Fruit fly (Drosophila melanogaster) whole organism, embryonic: ENCODE results near the gene lectin-21Ca.
A peak's percentile ranks its signal among the peaks of the same experiment; 100 is the strongest.

Source experiments
- BtbVII ChIP-seq: fragments of 200-800 bp; sonication (Bioruptor generic); optimal IDR thresholded peaks from 3 replicates; lab custom pipeline; 2017; ENCODE audit warnings: missing biosample characterization, mild to moderate bottlenecking, missing genetic modification characterization
- C15 ChIP-seq: fragments of 200-800 bp; sonication (Bioruptor generic); IDR thresholded peaks from 3 replicates; pipeline ENCODE4 v1.3.6; 2022; ENCODE audit warnings: missing biosample characterization, missing genetic modification characterization
- CG12219 ChIP-seq: fragments of 200-800 bp; sonication (Bioruptor generic); optimal IDR thresholded peaks from 3 replicates; lab custom pipeline; 2018; ENCODE audit warnings: missing biosample characterization, mild to moderate bottlenecking, missing genetic modification characterization
- CG1529 ChIP-seq: fragments of 200-800 bp; sonication (Bioruptor generic); optimal IDR thresholded peaks from 3 replicates; lab custom pipeline; 2018; ENCODE audit warnings: missing biosample characterization, missing genetic modification characterization
- CG17359 ChIP-seq: fragments of 200-800 bp; sonication (Bioruptor generic); optimal IDR thresholded peaks from 3 replicates; lab custom pipeline; 2018; ENCODE audit warnings: missing biosample characterization, mild to moderate bottlenecking, missing genetic modification characterization, moderate library complexity
- CG17612 ChIP-seq: fragments of 200-800 bp; sonication (Bioruptor generic); IDR thresholded peaks from 2 replicates; pipeline ENCODE4 v1.3.6; 2022; ENCODE audit warnings: missing biosample characterization, missing genetic modification characterization
- CG17912 ChIP-seq: fragments of 200-800 bp; sonication (Bioruptor generic); optimal IDR thresholded peaks from 2 replicates; lab custom pipeline; 2018; ENCODE audit warnings: missing biosample characterization, mild to moderate bottlenecking, missing genetic modification characterization
- CG2712 ChIP-seq: fragments of 200-800 bp; optimal IDR thresholded peaks from 3 replicates; lab custom pipeline; 2019; ENCODE audit warnings: missing biosample characterization, mild to moderate bottlenecking, missing genetic modification characterization, moderate library complexity
- CG33557 ChIP-seq: fragments of 200-800 bp; sonication (Bioruptor generic); optimal IDR thresholded peaks from 2 replicates; lab custom pipeline; 2019; ENCODE audit warnings: missing biosample characterization, mild to moderate bottlenecking, missing genetic modification characterization, moderate library complexity
- CG34224 ChIP-seq: fragments of 200-800 bp; sonication (Bioruptor generic); IDR thresholded peaks from 3 replicates; pipeline ENCODE4 v1.3.6; 2022; ENCODE audit warnings: missing biosample characterization, missing genetic modification characterization; ENCODE audit not compliant: partially characterized antibody
- CG4730 ChIP-seq: fragments of 200-800 bp; sonication (Bioruptor generic); IDR thresholded peaks from 2 replicates; pipeline ENCODE4 v1.3.6; 2022; ENCODE audit warnings: missing biosample characterization, missing genetic modification characterization
- CG6791 ChIP-seq: fragments of 200-800 bp; sonication (Bioruptor generic); IDR thresholded peaks from 3 replicates; pipeline ENCODE4 v1.3.6; 2022; ENCODE audit warnings: missing biosample characterization, missing genetic modification characterization; ENCODE audit not compliant: partially characterized antibody
- CG8359 ChIP-seq: fragments of 200-800 bp; sonication (Bioruptor generic); optimal IDR thresholded peaks from 2 replicates; lab custom pipeline; 2017; ENCODE audit warnings: missing biosample characterization, mild to moderate bottlenecking, missing genetic modification characterization, borderline replicate concordance
- Dbx ChIP-seq: fragments of 200-800 bp; sonication (Bioruptor generic); IDR thresholded peaks from 3 replicates; pipeline ENCODE4 v1.3.6; 2022; ENCODE audit warnings: missing biosample characterization, missing genetic modification characterization
- Doc2 ChIP-seq: fragments of 200-800 bp; sonication (Bioruptor generic); IDR thresholded peaks from 2 replicates; pipeline ENCODE4 v1.3.6; 2022; ENCODE audit warnings: missing biosample characterization, missing genetic modification characterization
- HLH4C ChIP-seq: fragments of 200-800 bp; sonication (Bioruptor generic); IDR thresholded peaks from 3 replicates; pipeline ENCODE4 v1.3.6; 2022; ENCODE audit warnings: missing biosample characterization, missing genetic modification characterization; ENCODE audit not compliant: partially characterized antibody
- HmgD ChIP-seq: fragments of 200-800 bp; sonication (Bioruptor generic); optimal IDR thresholded peaks from 3 replicates; lab custom pipeline; 2016; ENCODE audit warnings: missing biosample characterization, missing genetic modification characterization
- Hsf ChIP-seq: fragments of 200-800 bp; sonication (Bioruptor generic); optimal IDR thresholded peaks from 3 replicates; lab custom pipeline; 2016; ENCODE audit warnings: missing biosample characterization, missing genetic modification characterization
- MTF-1 ChIP-seq: fragments of 200-800 bp; sonication (Bioruptor generic); optimal IDR thresholded peaks from 2 replicates; lab custom pipeline; 2018; ENCODE audit warnings: missing biosample characterization, mild to moderate bottlenecking, missing genetic modification characterization, borderline replicate concordance
- Ptx1 ChIP-seq: fragments of 200-800 bp; sonication (Bioruptor generic); IDR thresholded peaks from 2 replicates; pipeline ENCODE4 v1.3.6; 2022; ENCODE audit warnings: missing biosample characterization, missing genetic modification characterization
- Six4 ChIP-seq: fragments of 200-800 bp; sonication (Bioruptor generic); optimal IDR thresholded peaks from 2 replicates; lab custom pipeline; 2016; ENCODE audit warnings: missing biosample characterization, missing genetic modification characterization
- Sox100B ChIP-seq: fragments of 200-800 bp; sonication (Bioruptor generic); optimal IDR thresholded peaks from 3 replicates; lab custom pipeline; 2018; ENCODE audit warnings: missing biosample characterization, mild to moderate bottlenecking, missing genetic modification characterization
- Spps ChIP-seq: fragments of 200-800 bp; sonication (Bioruptor generic); optimal IDR thresholded peaks from 2 replicates; lab custom pipeline; 2018; ENCODE audit warnings: missing biosample characterization, mild to moderate bottlenecking, missing genetic modification characterization
- Vsx1 ChIP-seq: fragments of 200-800 bp; sonication (Bioruptor generic); optimal IDR thresholded peaks from 2 replicates; lab custom pipeline; 2017; ENCODE audit warnings: missing biosample characterization, mild to moderate bottlenecking, missing genetic modification characterization, missing genetic modification reagents
- Xbp1 ChIP-seq: fragments of 200-800 bp; sonication (Bioruptor generic); optimal IDR thresholded peaks from 3 replicates; lab custom pipeline; 2016; ENCODE audit warnings: missing biosample characterization, mild to moderate bottlenecking, missing genetic modification characterization
- al ChIP-seq: fragments of 200-800 bp; sonication (Bioruptor generic); IDR thresholded peaks from 2 replicates; pipeline ENCODE4 v1.3.6; 2022; ENCODE audit warnings: missing biosample characterization, missing genetic modification characterization
- ara ChIP-seq: fragments of 200-800 bp; sonication (Bioruptor generic); IDR thresholded peaks from 2 replicates; pipeline ENCODE4 v1.3.6; 2022; ENCODE audit warnings: missing biosample characterization, missing genetic modification characterization
- ash1 ChIP-seq: fragments of 200-800 bp; sonication (Bioruptor generic); optimal IDR thresholded peaks from 2 replicates; lab custom pipeline; 2018; ENCODE audit warnings: missing biosample characterization, mild to moderate bottlenecking, missing genetic modification characterization
- btn ChIP-seq: fragments of 200-800 bp; sonication (Bioruptor generic); optimal IDR thresholded peaks from 2 replicates; lab custom pipeline; 2016; ENCODE audit warnings: missing biosample characterization, missing genetic modification characterization
- chif ChIP-seq, 2 experiments: fragments of 200-800 bp; sonication (Bioruptor generic); optimal IDR thresholded peaks; 3 replicates each; lab custom pipeline; 2016; ENCODE audit warnings: missing biosample characterization in 2 of 2, missing genetic modification characterization in 2 of 2
- crc ChIP-seq: fragments of 200-800 bp; sonication (Bioruptor generic); optimal IDR thresholded peaks from 2 replicates; lab custom pipeline; 2016; ENCODE audit warnings: missing biosample characterization, missing genetic modification characterization
- esg ChIP-seq: fragments of 200-800 bp; sonication (Bioruptor generic); conservative IDR thresholded peaks from 2 replicates; pipeline ENCODE4 v1.3.6; 2022; ENCODE audit warnings: missing biosample characterization, missing genetic modification characterization
- gce ChIP-seq: fragments of 200-800 bp; sonication (Bioruptor generic); IDR thresholded peaks from 3 replicates; pipeline ENCODE4 v1.3.6; 2022; ENCODE audit warnings: missing biosample characterization, missing genetic modification characterization
- ind ChIP-seq: fragments of 200-800 bp; sonication (Bioruptor generic); optimal IDR thresholded peaks from 3 replicates; lab custom pipeline; 2016; ENCODE audit warnings: missing biosample characterization, missing genetic modification characterization
- jing ChIP-seq: fragments of 200-800 bp; sonication (Bioruptor generic); optimal IDR thresholded peaks from 2 replicates; lab custom pipeline; 2018; ENCODE audit warnings: missing biosample characterization, mild to moderate bottlenecking, missing genetic modification characterization
- mirr ChIP-seq: fragments of 200-800 bp; sonication (Bioruptor generic); optimal IDR thresholded peaks from 3 replicates; lab custom pipeline; 2018; ENCODE audit warnings: missing biosample characterization, mild to moderate bottlenecking, missing genetic modification characterization
- otp ChIP-seq: fragments of 200-800 bp; sonication (Bioruptor generic); IDR thresholded peaks from 3 replicates; pipeline ENCODE4, ENCODE4 v1.3.6; 2022; ENCODE audit warnings: missing biosample characterization, missing genetic modification characterization
- pan ChIP-seq, 4 experiments: fragments of >200 bp in 3 of 4; fragments of 200-800 bp in 1 of 4; sonication (Bioruptor generic) in 1 of 4; optimal IDR thresholded peaks in 3 of 4; IDR thresholded peaks in 1 of 4; 2 replicates each; pipeline versions ENCODE4 v1.3.6 to Lab custom; 2017 to 2022; ENCODE audit warnings: missing biosample characterization in 2 of 4, missing genetic modification characterization in 2 of 4, mixed read lengths in 1 of 4
- pita ChIP-seq: fragments of 200-800 bp; sonication (Bioruptor generic); optimal IDR thresholded peaks from 2 replicates; lab custom pipeline; 2017; ENCODE audit warnings: missing biosample characterization, mild to moderate bottlenecking, missing genetic modification characterization
- pnt ChIP-seq: fragments of 200-800 bp; sonication (Bioruptor generic); optimal IDR thresholded peaks from 3 replicates; lab custom pipeline; 2016; ENCODE audit warnings: missing biosample characterization, missing genetic modification characterization
- run ChIP-seq: fragments of 200-800 bp; sonication (Bioruptor generic); optimal IDR thresholded peaks from 3 replicates; lab custom pipeline; 2018; ENCODE audit warnings: missing biosample characterization, mild to moderate bottlenecking, missing genetic modification characterization
- slbo ChIP-seq: fragments of 200-800 bp; sonication (Bioruptor generic); IDR thresholded peaks from 2 replicates; pipeline ENCODE4 v1.3.6; 2022; ENCODE audit warnings: missing biosample characterization, missing genetic modification characterization
- sna ChIP-seq: fragments of 200-800 bp; sonication (Bioruptor generic); IDR thresholded peaks from 2 replicates; pipeline ENCODE4 v1.3.6; 2022; ENCODE audit warnings: missing biosample characterization, missing genetic modification characterization; ENCODE audit not compliant: partially characterized antibody
- sqz ChIP-seq: fragments of 200-800 bp; sonication (Bioruptor generic); optimal IDR thresholded peaks from 3 replicates; lab custom pipeline; 2018; ENCODE audit warnings: missing biosample characterization, mild to moderate bottlenecking, missing genetic modification characterization
- stc ChIP-seq: fragments of 200-800 bp; sonication (Bioruptor generic); IDR thresholded peaks from 2 replicates; pipeline ENCODE4 v1.3.6; 2022; ENCODE audit warnings: missing biosample characterization, missing genetic modification characterization
- tll ChIP-seq, 2 experiments: fragments of 200-800 bp in 1 of 2; fragments of >200 bp in 1 of 2; sonication (Bioruptor generic) in 1 of 2; optimal IDR thresholded peaks; 2 replicates each; lab custom pipeline; 2017 to 2019; ENCODE audit warnings: missing biosample characterization in 2 of 2, missing genetic modification characterization in 2 of 2, mild to moderate bottlenecking in 1 of 2, moderate library complexity in 1 of 2
- wor ChIP-seq: fragments of 200-800 bp; sonication (Bioruptor generic); IDR thresholded peaks from 2 replicates; pipeline ENCODE4 v1.3.6; 2022; ENCODE audit warnings: missing biosample characterization, missing genetic modification characterization
- zfh2 ChIP-seq: fragments of 200-800 bp; sonication (Bioruptor generic); optimal IDR thresholded peaks from 2 replicates; lab custom pipeline; 2016; ENCODE audit warnings: missing biosample characterization, missing genetic modification characterization

lectin-21Ca gene

DNA sequence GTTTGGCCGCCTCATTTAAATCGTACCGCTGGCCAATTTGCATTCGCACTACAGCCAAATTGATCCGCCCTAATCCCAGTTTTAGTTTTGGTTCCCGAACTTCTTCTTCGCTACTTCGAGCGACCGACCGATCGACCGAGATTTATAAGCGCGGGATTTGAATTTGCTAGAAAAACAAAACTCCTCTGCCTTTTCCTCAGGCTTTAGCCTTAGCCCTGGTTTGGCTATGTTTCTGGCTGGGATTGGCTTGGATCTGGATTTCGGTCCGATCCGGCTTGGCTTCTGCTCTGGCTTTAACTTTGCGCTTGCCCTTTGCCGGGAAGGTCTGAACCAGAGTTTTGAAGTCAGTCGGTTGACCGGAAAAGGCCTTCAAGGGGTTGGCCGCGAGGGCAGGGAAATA, 22.6 kb upstream of the lectin-21Ca start:
- TF ChIP-seq HmgD (GFP tag; lab: Kevin White, UChicago) (no peak), tll (GFP tag; optimal IDR thresholded peaks at IDR 0.05; lab: Kevin White, UChicago) (peak in 1 of 2 experiments; percentile 94), CG8359 (GFP tag; lab: Kevin White, UChicago) (no peak), CG4730 (GFP tag; lab: Robert Waterston, UW) (no peak)

dm6 chr2L:602439-602879, 22.0 kb upstream of the lectin-21Ca start, which contains the start of gene CG13689:
Gene CG13689 (plus strand): TSS chr2L:602813.
- TF ChIP-seq Spps (tag; lab: Kevin White, UChicago) (no peak), btn (GFP tag; lab: Kevin White, UChicago) (no peak), Doc2 (no peak), slbo (GFP tag; lab: Robert Waterston, UW) (peak; percentile 82), otp (0 out of 3 replicates have a peak, but pooled peaks have one; percentile 30), CG6791 (GFP tag; lab: Robert Waterston, UW) (no peak), chif (GFP tag; optimal IDR thresholded peaks at IDR 0.05; lab: Kevin White, UChicago) (peak in 1 of 2 experiments; percentile 67), ind (GFP tag; lab: Kevin White, UChicago) (peak; percentile 67), esg (GFP tag; lab: Robert Waterston, UW) (no peak), pan (optimal IDR thresholded peaks at IDR 0.05; lab: Kevin White, UChicago) (no peak), pan (GFP tag; optimal IDR thresholded peaks at IDR 0.05 in 1 of 2, IDR thresholded peaks at IDR 0.05 in 1 of 2) (no peak), sna (GFP tag; lab: Robert Waterston, UW) (no peak; the same call in 1 of the 2 replicates), wor (GFP tag; lab: Robert Waterston, UW) (no peak), jing (GFP tag; lab: Kevin White, UChicago) (no peak), CG33557 (GFP tag; lab: Kevin White, UChicago) (peak; percentile 33), zfh2 (no peak), pnt (peak; percentile 27), al (GFP tag; lab: Robert Waterston, UW) (no peak), Ptx1 (GFP tag; lab: Robert Waterston, UW) (peak; percentile 65), sqz (GFP tag; lab: Kevin White, UChicago) (no peak), ash1 (GFP tag; lab: Kevin White, UChicago) (no peak), CG17612 (GFP tag; lab: Robert Waterston, UW) (no peak), CG17912 (peak; percentile 44), Sox100B (no peak), MTF-1 (GFP tag; lab: Kevin White, UChicago) (peak; percentile 39), Hsf (peak; percentile 68), CG34224 (no peak), C15 (GFP tag; lab: Robert Waterston, UW) (no peak), Vsx1 (GFP tag; lab: Kevin White, UChicago) (peak; percentile 6), CG12219 (GFP tag; lab: Kevin White, UChicago) (no peak), crc (GFP tag; lab: Kevin White, UChicago) (no peak), BtbVII (GFP tag; lab: Kevin White, UChicago) (no peak), HLH4C (GFP tag; lab: Robert Waterston, UW) (peak; percentile 52; the same call in 1 of the 3 replicates), pita (peak; percentile 17), Xbp1 (GFP tag; lab: Kevin White, UChicago) (peak; percentile 80), mirr (GFP tag; lab: Kevin White, UChicago) (no peak), ara (GFP tag; lab: Robert Waterston, UW) (no peak), CG2712 (tag; lab: Kevin White, UChicago) (peak; percentile 74), Dbx (GFP tag; lab: Robert Waterston, UW) (no peak), CG1529 (GFP tag; lab: Kevin White, UChicago) (no peak), gce (GFP tag; lab: Robert Waterston, UW) (no peak), stc (no peak), run (tag; lab: Kevin White, UChicago) (no peak), Six4 (GFP tag; lab: Kevin White, UChicago) (no peak), CG17359 (tag; lab: Kevin White, UChicago) (peak; percentile 56)
